Worm (Caenorhabditis elegans) whole organism, L3 larva: ENCODE results near the gene C47E12.10.

ENCODE experiments used
- aly-2 ChIP-seq: fragments of 150-350 bp; optimal IDR thresholded peaks from 2 replicates; lab custom pipeline; 2014; ENCODE audit warnings: missing biosample characterization, missing genetic modification characterization
- ama-1 ChIP-seq: fragments of 150-350 bp; optimal IDR thresholded peaks from 2 replicates; lab custom pipeline; 2018
- ceh-28 ChIP-seq: fragments of 150-350 bp; optimal IDR thresholded peaks from 2 replicates; lab custom pipeline; 2014; ENCODE audit warnings: missing biosample characterization, missing genetic modification reagents, missing genetic modification characterization
- ceh-82 ChIP-seq: fragments of 150-350 bp; optimal IDR thresholded peaks from 2 replicates; lab custom pipeline; 2014; ENCODE audit warnings: missing biosample characterization, missing genetic modification characterization
- ceh-9 ChIP-seq: sonication (generic microtip); optimal IDR thresholded peaks from 2 replicates; lab custom pipeline; 2018; ENCODE audit warnings: missing biosample characterization, missing genetic modification characterization
- elt-3 ChIP-seq, 3 experiments: fragments of 150-350 bp in 1 of 3; sonication (generic microtip) in 2 of 3; optimal IDR thresholded peaks; 2 replicates in 2 of 3; 4 replicates in 1 of 3; lab custom pipeline; 2014 to 2017; ENCODE audit warnings: missing biosample characterization in 3 of 3, missing genetic modification characterization in 3 of 3
- mdl-1 ChIP-seq: fragments of 150-350 bp; optimal IDR thresholded peaks from 2 replicates; lab custom pipeline; 2014; ENCODE audit warnings: missing biosample characterization, missing genetic modification characterization
- mml-1 ChIP-seq: fragments of 150-350 bp; sonication (generic microtip); optimal IDR thresholded peaks from 3 replicates; lab custom pipeline; 2014; ENCODE audit warnings: missing biosample characterization, missing genetic modification characterization
- nhr-237 ChIP-seq: fragments of 150-350 bp; optimal IDR thresholded peaks from 2 replicates; lab custom pipeline; 2014; ENCODE audit warnings: missing biosample characterization, missing genetic modification characterization
- nhr-28 ChIP-seq: fragments of 150-350 bp; optimal IDR thresholded peaks from 2 replicates; lab custom pipeline; 2014; ENCODE audit warnings: missing biosample characterization, missing genetic modification characterization
- pha-4 ChIP-seq: fragments of 150-350 bp; optimal IDR thresholded peaks from 2 replicates; lab custom pipeline; 2014; ENCODE audit warnings: missing biosample characterization, missing genetic modification reagents, missing genetic modification characterization

ce11 chrIV:9982895-9983294, 10.3 kb downstream of the C47E12.10 start, which contains the start of gene mam-2:
- TF ChIP-seq ceh-82 (tag; lab: Kevin White, UChicago), result no peak
- no peak for TF ChIP-seq ceh-9 (tag; lab: Kevin White, UChicago)
- TF ChIP-seq aly-2, result no peak
- no peak for TF ChIP-seq elt-3 (tag; optimal IDR thresholded peaks at IDR 0.05; lab: Kevin White, UChicago)
- no peak for TF ChIP-seq mdl-1 (tag; lab: Kevin White, UChicago)
- no peak for TF ChIP-seq pha-4 (tag; lab: Kevin White, UChicago)
- TF ChIP-seq ceh-28, result no peak
- no peak for TF ChIP-seq nhr-237 (tag; lab: Kevin White, UChicago)
- no peak for TF ChIP-seq nhr-28 (tag; lab: Kevin White, UChicago)
- TF ChIP-seq ama-1 (lab: Kevin White, UChicago), result no peak
- TF ChIP-seq mml-1 (tag; lab: Kevin White, UChicago), result no peak
